Worm (Caenorhabditis elegans) whole organism, young adult: ENCODE results near the gene ZK1240.5.

ENCODE experiments used
- T26A5.8 ChIP-seq: sonication (generic microtip); optimal IDR thresholded peaks from 2 replicates; lab custom pipeline; 2016; ENCODE audit warnings: missing genetic modification characterization, missing compliant biosample characterization
- Y53G8AR.9 ChIP-seq: fragments of 200-800 bp; sonication (Bioruptor generic); conservative IDR thresholded peaks from 2 replicates; pipeline ENCODE4 v1.3.6; 2022; ENCODE audit warnings: missing genetic modification reagents, missing genetic modification characterization, missing compliant biosample characterization
- Y67H2A.10 ChIP-seq: fragments of 200-800 bp; sonication (Bioruptor generic); conservative IDR thresholded peaks from 2 replicates; pipeline ENCODE4 v1.3.6; 2022; ENCODE audit warnings: missing genetic modification reagents, missing genetic modification characterization, missing compliant biosample characterization
- Y79H2A.3 ChIP-seq: fragments of 200-800 bp; sonication (Bioruptor generic); conservative IDR thresholded peaks from 2 replicates; pipeline ENCODE4 v1.3.6; 2022; ENCODE audit warnings: missing genetic modification reagents, missing genetic modification characterization, missing compliant biosample characterization
- hlh-26 ChIP-seq: fragments of 200-800 bp; sonication (Bioruptor generic); conservative IDR thresholded peaks from 2 replicates; pipeline ENCODE4 v1.3.6; 2022; ENCODE audit warnings: missing genetic modification reagents, missing genetic modification characterization, missing compliant biosample characterization
- mxl-1 ChIP-seq: sonication (generic microtip); optimal IDR thresholded peaks from 2 replicates; lab custom pipeline; 2016; ENCODE audit warnings: missing genetic modification characterization, missing compliant biosample characterization
- nhr-80 ChIP-seq: sonication (generic microtip); optimal IDR thresholded peaks from 2 replicates; lab custom pipeline; 2016; ENCODE audit warnings: missing genetic modification characterization, missing compliant biosample characterization
- pha-4 ChIP-seq: fragments of 150-350 bp; sonication (generic microtip); optimal IDR thresholded peaks from 2 replicates; lab custom pipeline; 2014; ENCODE audit warnings: missing biosample characterization, missing genetic modification reagents, missing genetic modification characterization
- ztf-3 ChIP-seq: fragments of 200-800 bp; sonication (Bioruptor generic); optimal IDR thresholded peaks from 2 replicates; lab custom pipeline; 2018; ENCODE audit warnings: mild to moderate bottlenecking, missing genetic modification characterization, missing compliant biosample characterization

DNA sequence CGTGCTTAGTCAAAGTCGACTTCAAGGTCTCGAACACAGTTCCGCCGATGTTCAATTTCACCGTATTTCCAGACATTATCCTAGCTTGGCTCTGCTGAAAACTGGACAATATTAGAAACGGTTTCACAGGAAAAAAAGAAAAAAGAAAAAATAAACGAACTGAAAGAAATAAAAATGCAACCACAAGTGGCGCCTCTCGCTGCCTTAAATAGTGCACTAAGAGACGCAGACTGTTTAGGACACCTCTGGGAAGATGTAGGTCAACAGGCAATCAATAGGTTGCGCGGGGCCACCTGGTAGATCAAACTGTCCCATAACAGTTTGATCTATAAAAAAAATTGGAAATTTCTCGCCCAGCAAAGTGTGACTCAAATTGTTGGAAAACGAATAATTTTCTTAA, 19.0 kb downstream of the ZK1240.5 start, which contains the start of gene B0281.4:
- TF ChIP-seq hlh-26 (no peak), T26A5.8 (no peak), ztf-3 (GFP tag; lab: Kevin White, UChicago) (no peak), Y67H2A.10 (GFP tag; lab: Robert Waterston, UW) (no peak), nhr-80 (no peak), pha-4 (tag; lab: Kevin White, UChicago) (no peak), Y53G8AR.9 (GFP tag; lab: Robert Waterston, UW) (no peak), mxl-1 (tag; lab: Kevin White, UChicago) (no peak), Y79H2A.3 (GFP tag; lab: Robert Waterston, UW) (no peak)
